Worm (Caenorhabditis elegans) whole organism, late embryonic: ENCODE measurements around the gene B0303.7.

ENCODE experiments used
- C38D4.7 ChIP-seq: fragments of 200-800 bp; sonication (Bioruptor generic); optimal IDR thresholded peaks from 2 replicates; lab custom pipeline; 2018; ENCODE audit warnings: mild to moderate bottlenecking, missing genetic modification characterization, moderate library complexity, missing compliant biosample characterization
- F13H6.1 ChIP-seq: sonication (generic microtip); optimal IDR thresholded peaks from 2 replicates; lab custom pipeline; 2016; ENCODE audit warnings: missing genetic modification characterization, missing compliant biosample characterization
- T23F11.4 ChIP-seq: fragments of 200-800 bp; sonication (Bioruptor generic); optimal IDR thresholded peaks from 2 replicates; lab custom pipeline; 2018; ENCODE audit warnings: mild to moderate bottlenecking, missing genetic modification characterization, missing compliant biosample characterization
- unc-55 ChIP-seq: sonication (generic microtip); optimal IDR thresholded peaks from 2 replicates; lab custom pipeline; 2017; ENCODE audit warnings: missing biosample characterization, missing genetic modification reagents, missing genetic modification characterization

- TF ChIP-seq T23F11.4 (GFP tag; lab: Kevin White, UChicago) (no peak), C38D4.7 (GFP tag; lab: Kevin White, UChicago) (no peak), F13H6.1 (tag; lab: Kevin White, UChicago) (no peak), unc-55 (GFP tag; lab: Kevin White, UChicago) (no peak)
Observed at ce11 chrIII:8696680-8697079, 3.3 kb downstream of the B0303.7 start.
